Fruit fly (Drosophila melanogaster) whole organism, wandering third instar larva: ENCODE results near the gene CG43915.

Experiments used
- Abd-B ChIP-seq: fragments of >200 bp; optimal IDR thresholded peaks from 2 replicates; lab custom pipeline; 2017; ENCODE audit warnings: missing biosample characterization, missing genetic modification characterization
- GATAd ChIP-seq: sonication (Bioruptor generic); optimal IDR thresholded peaks from 2 replicates; lab custom pipeline; 2016; ENCODE audit warnings: missing biosample characterization, missing genetic modification characterization
- Myc ChIP-seq: fragments of >200 bp; optimal IDR thresholded peaks from 2 replicates; lab custom pipeline; 2017
- N ChIP-seq: fragments of >200 bp; optimal IDR thresholded peaks from 2 replicates; lab custom pipeline; 2018; ENCODE audit warnings: missing biosample characterization, missing external identifiers, missing genetic modification characterization
- dl ChIP-seq, 2 experiments: fragments of 175-275, 200-275 bp in 1 of 2; fragments of 200-275 bp in 1 of 2; sonication (Bioruptor generic); optimal IDR thresholded peaks; lab custom pipeline; 2018; ENCODE audit warnings: mild to moderate bottlenecking in 2 of 2, missing biosample characterization in 2 of 2, missing genetic modification characterization in 2 of 2, moderate library complexity in 2 of 2; ENCODE audit not compliant: partially characterized antibody in 2 of 2, insufficient read depth in 1 of 2
- fru ChIP-seq: fragments of 200-800 bp; sonication (Bioruptor generic); optimal IDR thresholded peaks from 3 replicates; lab custom pipeline; 2016; ENCODE audit warnings: missing biosample characterization, mild to moderate bottlenecking, missing genetic modification characterization
- psq ChIP-seq: fragments of 200-800 bp; sonication (Bioruptor generic); optimal IDR thresholded peaks from 3 replicates; lab custom pipeline; 2017; ENCODE audit warnings: missing biosample characterization, mild to moderate bottlenecking, missing genetic modification characterization, moderate library complexity
- tai ChIP-seq: sonication (Bioruptor generic); optimal IDR thresholded peaks from 2 replicates; lab custom pipeline; 2016; ENCODE audit warnings: missing biosample characterization, missing genetic modification characterization

- no peak for TF ChIP-seq GATAd (GFP tag; lab: Kevin White, UChicago)
- no peak for TF ChIP-seq dl (GFP tag; optimal IDR thresholded peaks at IDR 0.05; lab: Kevin White, UChicago; ENCODE audit: insufficient read depth in 1 of 2, partially characterized antibody in 2 of 2)
- no peak for TF ChIP-seq tai (GFP tag; lab: Kevin White, UChicago)
- TF ChIP-seq Abd-B (GFP tag; lab: Kevin White, UChicago): no peak
- TF ChIP-seq N: no peak
- TF ChIP-seq fru: no peak
- no peak for TF ChIP-seq Myc (lab: Kevin White, UChicago)
- TF ChIP-seq psq (GFP tag; lab: Kevin White, UChicago): no peak
Measured at dm6 chr3L:3928943-3929785, 43.5 kb upstream of the CG43915 start.
